Worm (Caenorhabditis elegans) whole organism, L1 larva: ENCODE measurements around the gene F52B10.3.

Experiments used
- C04F5.9 ChIP-seq: sonication (generic microtip); optimal IDR thresholded peaks from 2 replicates; lab custom pipeline; 2016; ENCODE audit warnings: missing genetic modification characterization, missing compliant biosample characterization
- C34B4.2 ChIP-seq: sonication (generic microtip); optimal IDR thresholded peaks from 2 replicates; lab custom pipeline; 2017; ENCODE audit warnings: mild to moderate bottlenecking, missing genetic modification characterization, missing compliant biosample characterization
- aha-1 ChIP-seq: fragments of 150-350 bp; optimal IDR thresholded peaks from 2 replicates; lab custom pipeline; 2014; ENCODE audit warnings: missing biosample characterization, missing genetic modification characterization
- alr-1 ChIP-seq: fragments of 200-800 bp; sonication (Bioruptor generic); optimal IDR thresholded peaks from 2 replicates; lab custom pipeline; 2018; ENCODE audit warnings: borderline replicate concordance, mild to moderate bottlenecking, missing genetic modification characterization, missing compliant biosample characterization
- aly-2 ChIP-seq: fragments of 150-350 bp; optimal IDR thresholded peaks from 2 replicates; lab custom pipeline; 2014; ENCODE audit warnings: missing biosample characterization, missing genetic modification characterization
- ama-1 ChIP-seq: fragments of 150-350 bp; optimal IDR thresholded peaks from 2 replicates; lab custom pipeline; 2014
- ceh-8 ChIP-seq: fragments of 200-800 bp; sonication (Bioruptor generic); optimal IDR thresholded peaks from 2 replicates; lab custom pipeline; 2018; ENCODE audit warnings: mild to moderate bottlenecking, missing genetic modification characterization, moderate library complexity, missing compliant biosample characterization
- ceh-82 ChIP-seq, 3 experiments: fragments of 150-350 bp in 1 of 3; sonication (generic microtip) in 2 of 3; optimal IDR thresholded peaks; 2 replicates each; lab custom pipeline; 2014 to 2017; ENCODE audit warnings: missing biosample characterization in 3 of 3, missing genetic modification characterization in 3 of 3
- ceh-90 ChIP-seq: sonication (generic microtip); optimal IDR thresholded peaks from 2 replicates; lab custom pipeline; 2016; ENCODE audit warnings: missing genetic modification characterization, missing compliant biosample characterization
- ces-1 ChIP-seq: fragments of 150-350 bp; optimal IDR thresholded peaks from 2 replicates; lab custom pipeline; 2014; ENCODE audit warnings: missing biosample characterization, missing genetic modification reagents, missing genetic modification characterization
- efl-1 ChIP-seq, 4 experiments: fragments of 150-350 bp; optimal IDR thresholded peaks in 3 of 4; peaks in 1 of 4; 1 replicate in 1 of 4; 2 replicates in 3 of 4; lab custom pipeline; 2014; ENCODE audit warnings: missing biosample characterization in 2 of 4, missing genetic modification characterization in 2 of 4, missing genetic modification reagents in 2 of 4
- elt-2 ChIP-seq: sonication (generic microtip); optimal IDR thresholded peaks from 2 replicates; lab custom pipeline; 2016; ENCODE audit warnings: missing genetic modification characterization, mild to moderate bottlenecking, inconsistent platforms, missing compliant biosample characterization, missing genetic modification reagents
- elt-3 ChIP-seq, 6 experiments: fragments of 150-350 bp in 1 of 6; sonication (generic microtip); optimal IDR thresholded peaks; 2 replicates each; lab custom pipeline; 2017 to 2018; ENCODE audit warnings: missing biosample characterization in 6 of 6, missing genetic modification characterization in 6 of 6, inconsistent platforms in 1 of 6
- ets-5 ChIP-seq: fragments of 200-800 bp; sonication (Bioruptor generic); IDR thresholded peaks from 2 replicates; pipeline ENCODE4 v1.3.6; 2022; ENCODE audit warnings: missing genetic modification characterization, missing compliant biosample characterization
- fkh-10 ChIP-seq: sonication (generic microtip); optimal IDR thresholded peaks from 2 replicates; lab custom pipeline; 2017; ENCODE audit warnings: missing biosample characterization, missing genetic modification reagents, missing genetic modification characterization
- fkh-8 ChIP-seq: sonication (generic microtip); optimal IDR thresholded peaks from 2 replicates; lab custom pipeline; 2016; ENCODE audit warnings: mild to moderate bottlenecking, missing genetic modification characterization, missing compliant biosample characterization
- fos-1 ChIP-seq: fragments of 150-350 bp; optimal IDR thresholded peaks from 2 replicates; lab custom pipeline; 2014; ENCODE audit warnings: missing biosample characterization, missing genetic modification characterization
- hlh-17 ChIP-seq: fragments of 200-800 bp; sonication (Bioruptor generic); optimal IDR thresholded peaks from 2 replicates; lab custom pipeline; 2018; ENCODE audit warnings: missing genetic modification characterization, mild to moderate bottlenecking, missing compliant biosample characterization, moderate library complexity, borderline replicate concordance
- hpl-2 ChIP-seq: fragments of 150-350 bp; optimal IDR thresholded peaks from 2 replicates; lab custom pipeline; 2014; ENCODE audit warnings: missing biosample characterization, missing genetic modification reagents, missing genetic modification characterization
- irx-1 ChIP-seq: sonication (generic microtip); optimal IDR thresholded peaks from 2 replicates; lab custom pipeline; 2016; ENCODE audit warnings: missing genetic modification characterization, missing compliant biosample characterization
- jun-1 ChIP-seq: fragments of 150-350 bp; optimal IDR thresholded peaks from 2 replicates; lab custom pipeline; 2014; ENCODE audit warnings: missing biosample characterization, missing genetic modification reagents, missing genetic modification characterization
- lin-14 ChIP-seq: fragments of 200-800 bp; sonication (Bioruptor generic); optimal IDR thresholded peaks from 2 replicates; lab custom pipeline; 2018; ENCODE audit warnings: mild to moderate bottlenecking, missing genetic modification characterization, moderate library complexity, missing compliant biosample characterization
- lin-15B ChIP-seq: fragments of 150-350 bp; sonication (generic microtip); optimal IDR thresholded peaks from 3 replicates; lab custom pipeline; 2014; ENCODE audit warnings: missing biosample characterization, missing genetic modification characterization
- lin-35 ChIP-seq, 2 experiments: fragments of 150-350 bp; optimal IDR thresholded peaks; 2 replicates each; lab custom pipeline; 2014; ENCODE audit warnings: missing biosample characterization in 2 of 2, missing genetic modification characterization in 2 of 2, missing genetic modification reagents in 2 of 2
- lin-39 ChIP-seq: fragments of 150-350 bp; optimal IDR thresholded peaks from 2 replicates; lab custom pipeline; 2014; ENCODE audit warnings: missing biosample characterization, missing genetic modification reagents, missing genetic modification characterization
- lir-3 ChIP-seq: sonication (generic microtip); optimal IDR thresholded peaks from 2 replicates; lab custom pipeline; 2016; ENCODE audit warnings: mild to moderate bottlenecking, missing genetic modification characterization, moderate library complexity, missing compliant biosample characterization; ENCODE audit not compliant: poor library complexity
- lsy-2 ChIP-seq, 2 experiments: fragments of 150-350 bp; optimal IDR thresholded peaks; 2 replicates each; lab custom pipeline; 2014; ENCODE audit warnings: missing biosample characterization in 2 of 2, missing genetic modification characterization in 2 of 2
- mef-2 ChIP-seq: fragments of 150-350 bp; optimal IDR thresholded peaks from 2 replicates; lab custom pipeline; 2014; ENCODE audit warnings: missing biosample characterization, missing genetic modification characterization
- mep-1 ChIP-seq: fragments of 150-350 bp; optimal IDR thresholded peaks from 2 replicates; lab custom pipeline; 2014; ENCODE audit warnings: missing biosample characterization, missing genetic modification characterization
- nhr-12 ChIP-seq: sonication (generic microtip); optimal IDR thresholded peaks from 2 replicates; lab custom pipeline; 2017; ENCODE audit warnings: missing biosample characterization, missing genetic modification characterization
- nhr-19 ChIP-seq: fragments of 200-800 bp; sonication (Bioruptor generic); conservative IDR thresholded peaks from 2 replicates; pipeline ENCODE4 v1.3.6; 2022; ENCODE audit warnings: missing genetic modification characterization, missing compliant biosample characterization
- nhr-28 ChIP-seq: fragments of 150-350 bp; optimal IDR thresholded peaks from 2 replicates; lab custom pipeline; 2014; ENCODE audit warnings: missing biosample characterization, missing genetic modification characterization
- nhr-47 ChIP-seq: sonication (generic microtip); optimal IDR thresholded peaks from 2 replicates; lab custom pipeline; 2016; ENCODE audit warnings: mild to moderate bottlenecking, missing genetic modification characterization, moderate library complexity, missing compliant biosample characterization
- nhr-71 ChIP-seq: sonication (generic microtip); optimal IDR thresholded peaks from 2 replicates; lab custom pipeline; 2016; ENCODE audit warnings: mild to moderate bottlenecking, missing genetic modification characterization, moderate library complexity, missing compliant biosample characterization
- nhr-76 ChIP-seq: sonication (generic microtip); optimal IDR thresholded peaks from 2 replicates; lab custom pipeline; 2017; ENCODE audit warnings: missing biosample characterization, missing genetic modification characterization
- rnt-1 ChIP-seq: sonication (generic microtip); optimal IDR thresholded peaks from 2 replicates; lab custom pipeline; 2016; ENCODE audit warnings: mild to moderate bottlenecking, missing genetic modification characterization, moderate library complexity, missing compliant biosample characterization
- skn-1 ChIP-seq: fragments of 150-350 bp; optimal IDR thresholded peaks from 2 replicates; lab custom pipeline; 2014; ENCODE audit warnings: missing biosample characterization, missing genetic modification characterization
- snpc-4 ChIP-seq: fragments of 150-350 bp; optimal IDR thresholded peaks from 2 replicates; lab custom pipeline; 2014; ENCODE audit warnings: missing biosample characterization, missing genetic modification characterization
- snu-23 ChIP-seq: sonication (generic microtip); optimal IDR thresholded peaks from 2 replicates; lab custom pipeline; 2016; ENCODE audit warnings: missing genetic modification characterization, missing compliant biosample characterization
- sox-4 ChIP-seq: sonication (generic microtip); optimal IDR thresholded peaks from 2 replicates; lab custom pipeline; 2016; ENCODE audit warnings: missing genetic modification characterization, missing compliant biosample characterization
- sptf-1 ChIP-seq: fragments of 150-350 bp; optimal IDR thresholded peaks from 2 replicates; lab custom pipeline; 2014; ENCODE audit warnings: missing biosample characterization, missing genetic modification characterization
- swsn-7 ChIP-seq: sonication (generic microtip); optimal IDR thresholded peaks from 2 replicates; lab custom pipeline; 2016; ENCODE audit warnings: missing genetic modification characterization, missing compliant biosample characterization
- tbx-2 ChIP-seq: sonication (generic microtip); optimal IDR thresholded peaks from 2 replicates; lab custom pipeline; 2016; ENCODE audit warnings: missing genetic modification characterization, missing compliant biosample characterization
- tlp-1 ChIP-seq: fragments of 150-350 bp; optimal IDR thresholded peaks from 2 replicates; lab custom pipeline; 2014; ENCODE audit warnings: missing biosample characterization, missing genetic modification characterization
- unc-130 ChIP-seq: fragments of 150-350 bp; optimal IDR thresholded peaks from 2 replicates; lab custom pipeline; 2017; ENCODE audit warnings: missing biosample characterization, missing genetic modification characterization, inconsistent platforms
- unc-30 ChIP-seq: sonication (generic microtip); optimal IDR thresholded peaks from 2 replicates; lab custom pipeline; 2017; ENCODE audit warnings: missing biosample characterization, missing genetic modification characterization
- unc-62 ChIP-seq: fragments of 150-350 bp; optimal IDR thresholded peaks from 2 replicates; lab custom pipeline; 2014; ENCODE audit warnings: missing biosample characterization, missing genetic modification reagents, missing genetic modification characterization
- unc-98 ChIP-seq: fragments of 200-800 bp; sonication (Bioruptor generic); IDR thresholded peaks from 2 replicates; pipeline ENCODE4 v1.3.6; 2022; ENCODE audit warnings: missing genetic modification characterization, missing compliant biosample characterization
- vab-15 ChIP-seq: sonication (generic microtip); optimal IDR thresholded peaks from 2 replicates; lab custom pipeline; 2017; ENCODE audit warnings: missing genotype, mild to moderate bottlenecking, missing genetic modification characterization, missing compliant biosample characterization
- zip-4 ChIP-seq: fragments of 200-800 bp; sonication (Bioruptor generic); optimal IDR thresholded peaks from 2 replicates; lab custom pipeline; 2018; ENCODE audit warnings: mild to moderate bottlenecking, missing genetic modification characterization, moderate library complexity, missing compliant biosample characterization
- ztf-11 ChIP-seq, 2 experiments: sonication (generic microtip); optimal IDR thresholded peaks; 2 replicates each; lab custom pipeline; 2016 to 2017; ENCODE audit warnings: missing genetic modification characterization in 2 of 2, missing biosample characterization in 1 of 2, missing compliant biosample characterization in 1 of 2

The F52B10.3 gene

ce11 chrX:2852388-2852908 lies 45.7 kb downstream of the F52B10.3 start, which contains the start of gene kin-29 (continued):
- peak; percentile 48 for TF ChIP-seq fos-1 (tag; lab: Kevin White, UChicago)
- TF ChIP-seq mef-2 (tag; lab: Kevin White, UChicago) = peak; percentile 32
- TF ChIP-seq lin-14 (GFP tag; lab: Kevin White, UChicago) = peak; percentile 96
- no peak for TF ChIP-seq nhr-12 (tag; lab: Kevin White, UChicago)
- peak; percentile 55 to 82 for TF ChIP-seq lsy-2 (tag; optimal IDR thresholded peaks at IDR 0.05; lab: Kevin White, UChicago)
- TF ChIP-seq unc-130 (tag; lab: Kevin White, UChicago) = peak; percentile 30
- TF ChIP-seq sptf-1 = no peak
- peak; percentile 84 for TF ChIP-seq skn-1 (tag; lab: Kevin White, UChicago)
- TF ChIP-seq tlp-1 = no peak
- TF ChIP-seq swsn-7 (tag; lab: Kevin White, UChicago) = peak; percentile 92
- peak; percentile 74 for TF ChIP-seq hpl-2 (GFP tag; lab: Kevin White, UChicago)
- TF ChIP-seq ceh-90 = no peak
- TF ChIP-seq C34B4.2 = no peak
- TF ChIP-seq snu-23 (GFP tag; lab: Kevin White, UChicago) = peak; percentile 96
- peak; percentile 48 to 79 for TF ChIP-seq lin-35 (GFP tag; optimal IDR thresholded peaks at IDR 0.05; lab: Kevin White, UChicago)
- peak; percentile 51 for TF ChIP-seq sox-4 (tag; lab: Kevin White, UChicago)
- no peak for TF ChIP-seq hlh-17 (GFP tag; lab: Kevin White, UChicago)
- TF ChIP-seq fkh-8 (tag; lab: Kevin White, UChicago) = peak; percentile 95
- no peak for TF ChIP-seq unc-30 (tag; lab: Kevin White, UChicago)
- peak in 1 of 2 experiments; percentile 71 for TF ChIP-seq ztf-11 (tag; optimal IDR thresholded peaks at IDR 0.05; lab: Kevin White, UChicago)
- TF ChIP-seq C04F5.9 (tag; lab: Kevin White, UChicago) = peak; percentile 24
- no peak for TF ChIP-seq aly-2 (tag; lab: Kevin White, UChicago)
- no peak for TF ChIP-seq vab-15 (tag; lab: Kevin White, UChicago)
- TF ChIP-seq lir-3 = peak; percentile 23
- peak; percentile 35 for TF ChIP-seq ceh-8 (GFP tag; lab: Kevin White, UChicago)
- peak; percentile 42 to 51 for TF ChIP-seq efl-1 (optimal IDR thresholded peaks at IDR 0.05; lab: Kevin White, UChicago)
- TF ChIP-seq efl-1 (GFP tag; optimal IDR thresholded peaks at IDR 0.05 in 1 of 2; lab: Kevin White, UChicago) = peak; percentile 4 to 91
- TF ChIP-seq nhr-19 (GFP tag; lab: Robert Waterston, UW) = peak; percentile 71
- TF ChIP-seq jun-1 (tag; lab: Kevin White, UChicago) = peak; percentile 90
- no peak for TF ChIP-seq ama-1 (lab: Kevin White, UChicago)
- peak; percentile 66 for TF ChIP-seq irx-1 (tag; lab: Kevin White, UChicago)
- TF ChIP-seq fkh-10 (GFP tag; lab: Kevin White, UChicago) = peak; percentile 89
- peak; percentile 43 for TF ChIP-seq zip-4

DNA sequence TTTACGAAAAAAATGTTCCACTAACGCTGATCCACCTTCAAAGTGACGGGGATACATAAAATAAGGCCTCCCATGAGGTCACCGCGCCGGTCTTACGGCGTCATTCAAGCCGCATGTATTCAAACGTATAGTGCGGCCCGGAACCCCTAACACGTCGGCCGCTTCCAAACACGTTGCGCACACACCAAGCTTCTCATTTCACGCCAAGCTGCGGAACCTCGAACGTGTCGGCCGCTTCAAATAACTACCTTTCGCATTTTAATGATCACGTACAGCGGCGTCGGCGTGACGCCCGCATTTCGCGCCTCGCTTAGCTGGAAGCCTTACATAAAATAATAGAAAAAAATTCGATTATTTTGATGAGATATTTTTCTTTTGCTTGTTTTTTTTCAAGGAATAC lies 54.6 kb downstream of the F52B10.3 start:
- TF ChIP-seq nhr-47 = peak; percentile 1
- no peak for TF ChIP-seq jun-1 (tag; lab: Kevin White, UChicago)
- no peak for TF ChIP-seq ces-1 (GFP tag; lab: Kevin White, UChicago)
- no peak for TF ChIP-seq irx-1 (tag; lab: Kevin White, UChicago)
- TF ChIP-seq sptf-1 = no peak
- no peak for TF ChIP-seq skn-1 (tag; lab: Kevin White, UChicago)
- TF ChIP-seq rnt-1 (tag; lab: Kevin White, UChicago) = peak; percentile 16
- TF ChIP-seq ceh-82 (tag; optimal IDR thresholded peaks at IDR 0.05; lab: Kevin White, UChicago) = no peak
- no peak for TF ChIP-seq nhr-28 (tag; lab: Kevin White, UChicago)
- TF ChIP-seq nhr-76 (tag; lab: Kevin White, UChicago) = no peak
- no peak for TF ChIP-seq ets-5
- no peak for TF ChIP-seq alr-1 (tag; lab: Kevin White, UChicago)
- TF ChIP-seq elt-2 (tag; lab: Kevin White, UChicago) = no peak
- TF ChIP-seq unc-30 (tag; lab: Kevin White, UChicago) = no peak
- TF ChIP-seq tbx-2 = no peak
- TF ChIP-seq nhr-71 (tag; lab: Kevin White, UChicago) = peak; percentile 14
- no peak for TF ChIP-seq fos-1 (tag; lab: Kevin White, UChicago)
- TF ChIP-seq tlp-1 = no peak
- no peak for TF ChIP-seq aha-1
- TF ChIP-seq aly-2 (tag; lab: Kevin White, UChicago) = no peak
- no peak for TF ChIP-seq unc-62 (GFP tag; lab: Kevin White, UChicago)
- peak; percentile 94 for TF ChIP-seq snpc-4 (tag; lab: Kevin White, UChicago)
- TF ChIP-seq elt-3 (tag; optimal IDR thresholded peaks at IDR 0.05; lab: Kevin White, UChicago) = no peak
- no peak for TF ChIP-seq lin-15B (tag; lab: Kevin White, UChicago)
- no peak for TF ChIP-seq mep-1 (tag; lab: Kevin White, UChicago)
- TF ChIP-seq lin-39 = no peak
- no peak for TF ChIP-seq unc-98 (GFP tag; lab: Robert Waterston, UW)
